Fruit fly (Drosophila melanogaster): ENCODE data around the gene CG7382.

The CG7382 gene

DNA sequence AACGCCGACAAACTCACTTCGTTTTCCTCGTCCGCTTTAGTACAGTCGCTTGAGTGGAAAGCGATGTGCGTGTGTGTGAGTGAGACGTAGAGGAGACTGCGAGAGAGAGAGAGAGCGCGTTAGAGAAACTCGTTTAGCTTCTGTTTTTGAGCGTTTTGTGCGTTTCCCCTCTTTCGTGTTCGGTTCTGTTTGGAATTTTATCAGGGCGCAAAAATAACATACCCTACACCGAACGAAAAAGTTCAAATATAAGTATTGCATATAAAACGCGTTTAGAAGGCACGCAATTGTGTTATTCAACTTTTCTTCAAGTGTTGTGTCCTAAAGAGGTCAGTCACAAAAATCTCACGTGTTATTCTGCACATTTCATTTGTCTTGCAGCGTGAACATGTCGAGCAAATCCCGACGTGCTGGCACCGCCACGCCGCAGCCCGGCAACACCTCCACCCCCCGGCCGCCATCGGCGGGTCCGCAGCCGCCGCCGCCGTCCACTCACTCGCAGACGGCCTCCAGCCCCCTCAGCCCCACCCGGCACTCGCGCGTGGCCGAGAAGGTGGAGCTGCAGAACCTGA lies 23.3 kb upstream of the CG7382 start (continued):
- no peak for TF ChIP-seq klu (GFP tag; IDR thresholded peaks at IDR 0.05)
- TF ChIP-seq CG10209 (GFP tag; optimal IDR thresholded peaks at IDR 0.05): peak; percentile 40
- TF ChIP-seq Sox100B (GFP tag; optimal IDR thresholded peaks at IDR 0.05): no peak
- peak; percentile 27; the same call in 1 of the 2 replicates for TF ChIP-seq ttk (GFP tag; IDR thresholded peaks at IDR 0.05)
- TF ChIP-seq ranshi (GFP tag; IDR thresholded peaks at IDR 0.05): peak; percentile 47; the same call in 1 of the 2 replicates
- TF ChIP-seq org-1 (GFP tag; optimal IDR thresholded peaks at IDR 0.05): peak; percentile 30
- TF ChIP-seq Optix (GFP tag; IDR thresholded peaks at IDR 0.05): no peak
- peak; percentile 9 for TF ChIP-seq CG15479 (GFP tag; optimal IDR thresholded peaks at IDR 0.05)
- no peak; the same call in 1 of the 2 replicates for TF ChIP-seq CG31224 (GFP tag; IDR thresholded peaks at IDR 0.05)
- TF ChIP-seq CG11398 (GFP tag; optimal IDR thresholded peaks at IDR 0.05): peak; percentile 29
- no peak for TF ChIP-seq CG7745 (tag; optimal IDR thresholded peaks at IDR 0.05)
- TF ChIP-seq Bgb (GFP tag; IDR thresholded peaks at IDR 0.05; ENCODE audit: partially characterized antibody): peak; percentile 24
- no peak for TF ChIP-seq CG3163 (GFP tag; optimal IDR thresholded peaks at IDR 0.05)
- no peak for TF ChIP-seq CG4360 (GFP tag; IDR thresholded peaks at IDR 0.05)
- TF ChIP-seq CG4617 (GFP tag; optimal IDR thresholded peaks at IDR 0.05; ENCODE audit: borderline replicate concordance): no peak
- TF ChIP-seq CG1529 (GFP tag; optimal IDR thresholded peaks at IDR 0.05): no peak
- TF ChIP-seq bab2 (GFP tag; optimal IDR thresholded peaks at IDR 0.05): peak; percentile 61
- no peak for TF ChIP-seq CG10654 (GFP tag; optimal IDR thresholded peaks at IDR 0.05)
- TF ChIP-seq CG17328 (GFP tag; IDR thresholded peaks at IDR 0.05): peak; percentile 52
- TF ChIP-seq Dll (GFP tag; IDR thresholded peaks at IDR 0.05; ENCODE audit: partially characterized antibody): 0 out of 4 replicates have a peak, but pooled peaks have one; percentile 9
- TF ChIP-seq CG30020 (tag; optimal IDR thresholded peaks at IDR 0.05): no peak
- TF ChIP-seq CG15011 (GFP tag; optimal IDR thresholded peaks at IDR 0.05): no peak
- TF ChIP-seq CG13624 (GFP tag; optimal IDR thresholded peaks at IDR 0.05): peak; percentile 15
- TF ChIP-seq CG10959 (GFP tag; IDR thresholded peaks at IDR 0.05): no peak
- no peak for TF ChIP-seq sna (GFP tag; IDR thresholded peaks at IDR 0.05; ENCODE audit: partially characterized antibody)
- no peak for TF ChIP-seq gcm (GFP tag; optimal IDR thresholded peaks at IDR 0.05)
- TF ChIP-seq lilli (GFP tag; optimal IDR thresholded peaks at IDR 0.05): peak; percentile 71
- TF ChIP-seq ci (GFP tag; IDR thresholded peaks at IDR 0.05): peak; percentile 88
- TF ChIP-seq dm (GFP tag; optimal IDR thresholded peaks at IDR 0.05): peak; percentile 49
- TF ChIP-seq sisA (GFP tag; IDR thresholded peaks at IDR 0.05): peak; percentile 54; the same call in 1 of the 2 replicates
- TF ChIP-seq Kr (GFP tag; optimal IDR thresholded peaks at IDR 0.05): no peak
- no peak for TF ChIP-seq CG10431 (GFP tag; optimal IDR thresholded peaks at IDR 0.05)
- TF ChIP-seq otp (GFP tag; IDR thresholded peaks at IDR 0.05): 0 out of 3 replicates have a peak, but pooled peaks have one; percentile 18
- no peak for TF ChIP-seq ro (GFP tag; IDR thresholded peaks at IDR 0.05)
- TF ChIP-seq Dfd (GFP tag; optimal IDR thresholded peaks at IDR 0.05): no peak
- TF ChIP-seq CoRest (tag; optimal IDR thresholded peaks at IDR 0.05): peak; percentile 45
- TF ChIP-seq ind (GFP tag; optimal IDR thresholded peaks at IDR 0.05): peak; percentile 61
- TF ChIP-seq CG3838 (GFP tag; optimal IDR thresholded peaks at IDR 0.05): no peak
- TF ChIP-seq CG14667 (GFP tag; IDR thresholded peaks at IDR 0.05): no peak
- TF ChIP-seq nau (GFP tag; optimal IDR thresholded peaks at IDR 0.05): no peak
- TF ChIP-seq Atf3 (GFP tag; optimal IDR thresholded peaks at IDR 0.05): no peak
- peak; percentile 24; the same call in 1 of the 2 replicates for TF ChIP-seq danr (GFP tag; IDR thresholded peaks at IDR 0.05)
- TF ChIP-seq Taf1 (GFP tag; IDR thresholded peaks at IDR 0.05): no peak; the same call in 1 of the 2 replicates
- peak; percentile 71; the same call in 2 of the 3 replicates for TF ChIP-seq dysf (GFP tag; IDR thresholded peaks at IDR 0.05)
- TF ChIP-seq CG18599 (GFP tag; optimal IDR thresholded peaks at IDR 0.05): peak; percentile 74
- TF ChIP-seq run (tag; optimal IDR thresholded peaks at IDR 0.05): no peak
- TF ChIP-seq wdn (GFP tag; IDR thresholded peaks at IDR 0.05): peak; percentile 60
- TF ChIP-seq NK7.1 (GFP tag; optimal IDR thresholded peaks at IDR 0.05): no peak
- TF ChIP-seq bbx (GFP tag; IDR thresholded peaks at IDR 0.05; ENCODE audit: partially characterized antibody): peak; percentile 34; the same call in 1 of the 2 replicates
- TF ChIP-seq psq (GFP tag; optimal IDR thresholded peaks at IDR 0.05): peak; percentile 44

All from whole organism, embryonic.